Worm (Caenorhabditis elegans) whole organism, L4 larva: ENCODE results near the gene C31H1.5.

Experiments
- Y48G9A.11 ChIP-seq: fragments of 200-800 bp; sonication (Bioruptor generic); IDR thresholded peaks from 2 replicates; pipeline ENCODE4 v1.3.6; 2022; ENCODE audit warnings: missing genetic modification reagents, missing genetic modification characterization, missing compliant biosample characterization
- attf-4 ChIP-seq: sonication (generic microtip); optimal IDR thresholded peaks from 3 replicates; lab custom pipeline; 2017; ENCODE audit warnings: missing biosample characterization, missing genetic modification characterization
- dpl-1 ChIP-seq: fragments of 150-350 bp; optimal IDR thresholded peaks from 2 replicates; lab custom pipeline; 2014; ENCODE audit warnings: missing biosample characterization, missing genetic modification reagents, missing genetic modification characterization
- lim-7 ChIP-seq: fragments of 200-800 bp; sonication (Bioruptor generic); IDR thresholded peaks from 2 replicates; pipeline ENCODE4 v1.3.6; 2022; ENCODE audit warnings: missing genetic modification characterization, missing compliant biosample characterization
- nhr-102 ChIP-seq: sonication (generic microtip); optimal IDR thresholded peaks from 2 replicates; lab custom pipeline; 2016; ENCODE audit warnings: mild to moderate bottlenecking, missing genetic modification characterization, moderate library complexity, missing compliant biosample characterization
- nhr-11 ChIP-seq: fragments of 150-350 bp; optimal IDR thresholded peaks from 2 replicates; lab custom pipeline; 2014; ENCODE audit warnings: missing biosample characterization, missing genetic modification characterization
- nhr-77 ChIP-seq: fragments of 150-350 bp; optimal IDR thresholded peaks from 2 replicates; lab custom pipeline; 2014; ENCODE audit warnings: missing biosample characterization, missing genetic modification characterization
- snpc-4 ChIP-seq: fragments of 150-350 bp; optimal IDR thresholded peaks from 2 replicates; lab custom pipeline; 2014; ENCODE audit warnings: missing biosample characterization, missing genetic modification characterization
- unc-130 ChIP-seq: sonication (generic microtip); optimal IDR thresholded peaks from 2 replicates; lab custom pipeline; 2016; ENCODE audit warnings: missing genetic modification reagents, missing genetic modification characterization, missing compliant biosample characterization

- no peak for TF ChIP-seq snpc-4
- TF ChIP-seq nhr-77 (tag; lab: Kevin White, UChicago) = no peak
- TF ChIP-seq attf-4 (tag; lab: Kevin White, UChicago) = no peak
- TF ChIP-seq dpl-1 (GFP tag; lab: Kevin White, UChicago) = no peak
- no peak for TF ChIP-seq Y48G9A.11 (GFP tag; lab: Robert Waterston, UW)
- no peak for TF ChIP-seq nhr-102 (tag; lab: Kevin White, UChicago)
- TF ChIP-seq lim-7 (GFP tag; lab: Robert Waterston, UW) = no peak
- TF ChIP-seq nhr-11 = no peak
- TF ChIP-seq unc-130 (GFP tag; lab: Kevin White, UChicago) = no peak
These were observed 35.2 kb downstream of the C31H1.5 start for ce11 chrIV:5761211-5761907.
